Worm (Caenorhabditis elegans) whole organism, midembryonic: ENCODE data around the gene ipla-3.

Experiments used
- flt-1 ChIP-seq: fragments of 200-800 bp; sonication (Bioruptor generic); IDR thresholded peaks from 2 replicates; pipeline ENCODE4 v1.3.6; 2022; ENCODE audit warnings: missing genetic modification characterization, missing compliant biosample characterization
- med-1 ChIP-seq: sonication (generic microtip); optimal IDR thresholded peaks from 2 replicates; lab custom pipeline; 2017; ENCODE audit warnings: missing genetic modification characterization, mild to moderate bottlenecking, missing compliant biosample characterization, antibody characterized with exemption, missing genetic modification reagents; ENCODE audit not compliant: insufficient read depth
- ref-1 ChIP-seq: fragments of 200-800 bp; sonication (Bioruptor generic); conservative IDR thresholded peaks from 2 replicates; pipeline ENCODE4 v1.3.6; 2022; ENCODE audit warnings: missing genetic modification reagents, missing genetic modification characterization, missing compliant biosample characterization
- ztf-23 ChIP-seq: fragments of 200-800 bp; sonication (Bioruptor generic); IDR thresholded peaks from 2 replicates; pipeline ENCODE4 v1.3.6; 2022; ENCODE audit warnings: missing genetic modification reagents, missing genetic modification characterization, missing compliant biosample characterization
- ztf-29 ChIP-seq: fragments of 200-800 bp; sonication (Bioruptor generic); IDR thresholded peaks from 2 replicates; pipeline ENCODE4 v1.3.6; 2022; ENCODE audit warnings: missing genetic modification reagents, missing genetic modification characterization, missing compliant biosample characterization

DNA sequence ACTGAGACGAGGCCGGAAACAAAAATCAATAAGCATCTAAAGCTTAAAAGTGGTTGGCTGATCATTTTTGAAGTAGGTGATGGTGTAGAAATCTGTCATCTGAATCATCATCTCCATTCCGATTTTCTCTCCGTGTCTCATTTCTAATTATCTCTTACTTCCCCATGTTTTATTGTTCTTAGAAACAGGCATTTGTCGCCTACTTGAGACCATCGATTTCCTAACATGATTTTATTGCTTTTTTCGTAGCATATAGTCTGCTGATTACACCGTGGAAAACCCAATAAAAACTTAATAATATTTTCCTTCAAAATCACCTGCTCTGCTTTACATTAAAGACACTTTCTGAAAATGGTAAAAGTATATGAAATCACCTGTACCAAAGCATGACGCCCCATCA, 46.2 kb upstream of the ipla-3 start, which contains the start of gene F38A6.4:
- TF ChIP-seq flt-1 (GFP tag; lab: Robert Waterston, UW) = no peak
- TF ChIP-seq ztf-29 (GFP tag; lab: Robert Waterston, UW) = no peak
- TF ChIP-seq ztf-23 (GFP tag; lab: Robert Waterston, UW) = no peak
- no peak for TF ChIP-seq med-1
- no peak for TF ChIP-seq ref-1 (GFP tag; lab: Robert Waterston, UW)
